Fruit fly (Drosophila melanogaster) whole organism, embryonic: ENCODE results near the gene Ir25a.

Experiments used
- Aef1 ChIP-seq: fragments of 200-800 bp; sonication (Bioruptor generic); IDR thresholded peaks from 3 replicates; pipeline ENCODE4 v1.3.6; 2022; ENCODE audit warnings: missing biosample characterization, missing genetic modification characterization
- CG10431 ChIP-seq: fragments of 200-800 bp; sonication (Bioruptor generic); optimal IDR thresholded peaks from 3 replicates; lab custom pipeline; 2018; ENCODE audit warnings: missing biosample characterization, mild to moderate bottlenecking, missing genetic modification characterization
- CG10979 ChIP-seq: fragments of 200-800 bp; sonication (Bioruptor generic); optimal IDR thresholded peaks from 2 replicates; lab custom pipeline; 2018; ENCODE audit warnings: missing biosample characterization, mild to moderate bottlenecking, missing genetic modification characterization, moderate library complexity
- CG12071 ChIP-seq: fragments of 200-800 bp; sonication (Bioruptor generic); optimal IDR thresholded peaks from 3 replicates; lab custom pipeline; 2018; ENCODE audit warnings: missing biosample characterization, mild to moderate bottlenecking, missing genetic modification characterization
- CG12104 ChIP-seq: fragments of 200-800 bp; sonication (Bioruptor generic); optimal IDR thresholded peaks from 3 replicates; lab custom pipeline; 2016; ENCODE audit warnings: missing biosample characterization, missing genetic modification characterization
- CG12219 ChIP-seq: fragments of 200-800 bp; sonication (Bioruptor generic); optimal IDR thresholded peaks from 3 replicates; lab custom pipeline; 2018; ENCODE audit warnings: missing biosample characterization, mild to moderate bottlenecking, missing genetic modification characterization
- CG1233 ChIP-seq: fragments of 200-800 bp; sonication (Bioruptor generic); optimal IDR thresholded peaks from 4 replicates; lab custom pipeline; 2018; ENCODE audit warnings: missing biosample characterization, mild to moderate bottlenecking, missing genetic modification characterization
- CG12659 ChIP-seq: fragments of 200-800 bp; sonication (Bioruptor generic); optimal IDR thresholded peaks from 3 replicates; lab custom pipeline; 2017; ENCODE audit warnings: mild to moderate bottlenecking, missing biosample characterization, missing genetic modification reagents, missing genetic modification characterization
- CG1792 ChIP-seq: fragments of 200-800 bp; sonication (Bioruptor generic); optimal IDR thresholded peaks from 2 replicates; lab custom pipeline; 2016; ENCODE audit warnings: missing biosample characterization, missing genetic modification characterization
- CG2199 ChIP-seq: fragments of 200-800 bp; sonication (Bioruptor generic); IDR thresholded peaks from 3 replicates; pipeline ENCODE4 v1.3.6; 2022; ENCODE audit warnings: missing biosample characterization, missing genetic modification characterization
- CG2889 ChIP-seq: fragments of 200-800 bp; sonication (Bioruptor generic); IDR thresholded peaks from 3 replicates; pipeline ENCODE4 v1.3.6; 2022; ENCODE audit warnings: missing biosample characterization, missing genetic modification characterization
- CG31224 ChIP-seq: fragments of 200-800 bp; sonication (Bioruptor generic); IDR thresholded peaks from 2 replicates; pipeline ENCODE4 v1.3.6; 2022; ENCODE audit warnings: missing biosample characterization, missing genetic modification characterization
- CG3838 ChIP-seq: fragments of 200-800 bp; sonication (Bioruptor generic); optimal IDR thresholded peaks from 3 replicates; lab custom pipeline; 2016; ENCODE audit warnings: missing biosample characterization, missing genetic modification characterization
- CG3995 ChIP-seq: fragments of 200-800 bp; sonication (Bioruptor generic); optimal IDR thresholded peaks from 3 replicates; lab custom pipeline; 2016; ENCODE audit warnings: missing biosample characterization, missing genetic modification characterization
- CG4282 ChIP-seq: fragments of 200-800 bp; sonication (Bioruptor generic); optimal IDR thresholded peaks from 2 replicates; lab custom pipeline; 2016; ENCODE audit warnings: missing biosample characterization, missing genetic modification characterization
- CG4404 ChIP-seq: fragments of 200-800 bp; sonication (Bioruptor generic); IDR thresholded peaks from 2 replicates; pipeline ENCODE4 v1.3.6; 2022; ENCODE audit warnings: missing biosample characterization, missing genetic modification characterization
- CG6854 ChIP-seq: fragments of 200-800 bp; sonication (Bioruptor generic); optimal IDR thresholded peaks from 3 replicates; lab custom pipeline; 2017; ENCODE audit warnings: missing biosample characterization, mild to moderate bottlenecking, missing genetic modification characterization
- CG7357 ChIP-seq: fragments of 200-800 bp; sonication (Bioruptor generic); IDR thresholded peaks from 3 replicates; pipeline ENCODE4 v1.3.6; 2022; ENCODE audit warnings: missing biosample characterization, missing genetic modification characterization
- CG9215 ChIP-seq: fragments of 200-800 bp; sonication (Bioruptor generic); IDR thresholded peaks from 2 replicates; pipeline ENCODE4 v1.3.6; 2022; ENCODE audit warnings: missing biosample characterization, missing genetic modification characterization
- Deaf1 ChIP-seq: fragments of 200-800 bp; optimal IDR thresholded peaks from 3 replicates; lab custom pipeline; 2019; ENCODE audit warnings: missing biosample characterization, mild to moderate bottlenecking, missing genetic modification characterization, moderate library complexity
- E2f1 ChIP-seq: fragments of 200-800 bp; sonication (Bioruptor generic); IDR thresholded peaks from 2 replicates; pipeline ENCODE4 v1.3.6; 2022; ENCODE audit warnings: missing biosample characterization, missing genetic modification characterization
- Gug ChIP-seq: fragments of 200-800 bp; sonication (Bioruptor generic); IDR thresholded peaks from 4 replicates; pipeline ENCODE4 v1.3.6; 2022; ENCODE audit warnings: missing biosample characterization, missing genetic modification characterization
- HLH4C ChIP-seq: fragments of 200-800 bp; sonication (Bioruptor generic); IDR thresholded peaks from 3 replicates; pipeline ENCODE4 v1.3.6; 2022; ENCODE audit warnings: missing biosample characterization, missing genetic modification characterization; ENCODE audit not compliant: partially characterized antibody
- Hmr ChIP-seq: fragments of 200-800 bp; sonication (Bioruptor generic); optimal IDR thresholded peaks from 3 replicates; lab custom pipeline; 2017; ENCODE audit warnings: mild to moderate bottlenecking, missing biosample characterization, missing genetic modification reagents, missing genetic modification characterization
- Kr ChIP-seq: fragments of 200-800 bp; sonication (Bioruptor generic); optimal IDR thresholded peaks from 2 replicates; lab custom pipeline; 2017; ENCODE audit warnings: missing biosample characterization, mild to moderate bottlenecking, missing genetic modification characterization
- Mrtf ChIP-seq: fragments of 200-800 bp; sonication (Bioruptor generic); IDR thresholded peaks from 3 replicates; pipeline ENCODE4 v1.3.6; 2022; ENCODE audit warnings: missing biosample characterization, missing genetic modification characterization
- NC2β ChIP-seq: fragments of 200-800 bp; sonication (Bioruptor generic); optimal IDR thresholded peaks from 2 replicates; lab custom pipeline; 2016; ENCODE audit warnings: missing biosample characterization, missing genetic modification characterization
- Oaz ChIP-seq: fragments of 200-800 bp; sonication (Bioruptor generic); IDR thresholded peaks from 2 replicates; pipeline ENCODE4 v1.3.6; 2022; ENCODE audit warnings: missing biosample characterization, missing genetic modification characterization
- Pdp1 ChIP-seq, 2 experiments: fragments of 200-800 bp; sonication (Bioruptor generic); optimal IDR thresholded peaks; 3 replicates each; lab custom pipeline; 2016; ENCODE audit warnings: missing biosample characterization in 2 of 2, missing genetic modification characterization in 2 of 2, mild to moderate bottlenecking in 1 of 2, moderate library complexity in 1 of 2
- Ravus ChIP-seq: fragments of 200-800 bp; sonication (Bioruptor generic); IDR thresholded peaks from 2 replicates; pipeline ENCODE4 v1.3.6; 2022; ENCODE audit warnings: missing biosample characterization, missing genetic modification characterization
- Six4 ChIP-seq: fragments of 200-800 bp; sonication (Bioruptor generic); optimal IDR thresholded peaks from 2 replicates; lab custom pipeline; 2016; ENCODE audit warnings: missing biosample characterization, missing genetic modification characterization
- Sry-β ChIP-seq: fragments of 200-800 bp; sonication (Bioruptor generic); optimal IDR thresholded peaks from 2 replicates; lab custom pipeline; 2018; ENCODE audit warnings: missing biosample characterization, mild to moderate bottlenecking, missing genetic modification characterization, moderate library complexity
- Ssrp ChIP-seq: fragments of 200-800 bp; sonication (Bioruptor generic); optimal IDR thresholded peaks from 2 replicates; lab custom pipeline; 2018; ENCODE audit warnings: missing biosample characterization, mild to moderate bottlenecking, missing genetic modification characterization, moderate library complexity
- Trl ChIP-seq, 3 experiments: fragments of >200 bp in 2 of 3; fragments of 200-800 bp in 1 of 3; sonication (Bioruptor generic) in 1 of 3; optimal IDR thresholded peaks; 2 replicates in 1 of 3; 3 replicates in 2 of 3; lab custom pipeline; 2016 to 2017; ENCODE audit warnings: missing biosample characterization in 1 of 3, missing genetic modification characterization in 1 of 3
- Xrp1 ChIP-seq: fragments of 200-800 bp; sonication (Bioruptor generic); IDR thresholded peaks from 2 replicates; pipeline ENCODE4 v1.3.6; 2022; ENCODE audit warnings: missing biosample characterization, missing genetic modification characterization
- ash1 ChIP-seq: fragments of 200-800 bp; sonication (Bioruptor generic); optimal IDR thresholded peaks from 2 replicates; lab custom pipeline; 2018; ENCODE audit warnings: missing biosample characterization, mild to moderate bottlenecking, missing genetic modification characterization
- az2 ChIP-seq: fragments of 200-800 bp; sonication (Bioruptor generic); optimal IDR thresholded peaks from 3 replicates; lab custom pipeline; 2016; ENCODE audit warnings: missing biosample characterization, missing genetic modification characterization
- cad ChIP-seq: fragments of >200 bp; optimal IDR thresholded peaks from 2 replicates; lab custom pipeline; 2017; ENCODE audit warnings: missing biosample characterization, missing genetic modification characterization
- dimm ChIP-seq: fragments of 200-800 bp; sonication (Bioruptor generic); IDR thresholded peaks from 2 replicates; pipeline ENCODE4 v1.3.6; 2022; ENCODE audit warnings: missing biosample characterization, missing genetic modification characterization
- inv ChIP-seq: fragments of 200-800 bp; sonication (Bioruptor generic); IDR thresholded peaks from 2 replicates; pipeline ENCODE4 v1.3.6; 2022; ENCODE audit warnings: missing biosample characterization, missing genetic modification characterization; ENCODE audit not compliant: partially characterized antibody
- lilli ChIP-seq: fragments of 200-800 bp; sonication (Bioruptor generic); optimal IDR thresholded peaks from 3 replicates; lab custom pipeline; 2016; ENCODE audit warnings: missing biosample characterization, missing genetic modification characterization
- onecut ChIP-seq: fragments of 200-800 bp; sonication (Bioruptor generic); IDR thresholded peaks from 2 replicates; pipeline ENCODE4 v1.3.6; 2022; ENCODE audit warnings: missing biosample characterization, missing genetic modification characterization
- org-1 ChIP-seq: fragments of 200-800 bp; sonication (Bioruptor generic); optimal IDR thresholded peaks from 2 replicates; lab custom pipeline; 2017; ENCODE audit warnings: missing biosample characterization, missing genetic modification characterization
- otp ChIP-seq: fragments of 200-800 bp; sonication (Bioruptor generic); IDR thresholded peaks from 3 replicates; pipeline ENCODE4, ENCODE4 v1.3.6; 2022; ENCODE audit warnings: missing biosample characterization, missing genetic modification characterization
- ro ChIP-seq: fragments of 200-800 bp; sonication (Bioruptor generic); IDR thresholded peaks from 2 replicates; pipeline ENCODE4 v1.3.6; 2022; ENCODE audit warnings: missing biosample characterization, missing genetic modification characterization
- row ChIP-seq: fragments of 200-800 bp; sonication (Bioruptor generic); IDR thresholded peaks from 3 replicates; pipeline ENCODE4 v1.3.6; 2022; ENCODE audit warnings: missing biosample characterization, missing genetic modification characterization
- sug ChIP-seq: fragments of 200-800 bp; optimal IDR thresholded peaks from 2 replicates; lab custom pipeline; 2019; ENCODE audit warnings: missing biosample characterization, mild to moderate bottlenecking, missing genetic modification characterization, moderate library complexity
- tin ChIP-seq: fragments of 200-800 bp; sonication (Bioruptor generic); optimal IDR thresholded peaks from 3 replicates; lab custom pipeline; 2016; ENCODE audit warnings: missing biosample characterization, missing genetic modification characterization
- vvl ChIP-seq: fragments of 200-800 bp; sonication (Bioruptor generic); IDR thresholded peaks from 2 replicates; pipeline ENCODE4 v1.3.6; 2022; ENCODE audit warnings: missing biosample characterization, missing genetic modification characterization
- zen ChIP-seq: fragments of 200-800 bp; sonication (Bioruptor generic); optimal IDR thresholded peaks from 3 replicates; lab custom pipeline; 2018; ENCODE audit warnings: missing biosample characterization, mild to moderate bottlenecking, missing genetic modification characterization, moderate library complexity
- zfh1 ChIP-seq: fragments of 200-800 bp; sonication (Bioruptor generic); IDR thresholded peaks from 3 replicates; pipeline ENCODE4 v1.3.6; 2022; ENCODE audit warnings: missing biosample characterization, missing genetic modification characterization

The Ir25a gene

dm6 chr2L:4837772-4838397 lies 2.8 kb upstream of the Ir25a start, which contains the start of the genes tank and CG12194 (continued):
- peak; percentile 99 for TF ChIP-seq CG12659 (GFP tag; lab: Kevin White, UChicago)
- peak; percentile 99 for TF ChIP-seq Six4 (GFP tag; lab: Kevin White, UChicago)
- peak; percentile 100 for TF ChIP-seq CG2199 (GFP tag; lab: Robert Waterston, UW)
- peak; percentile 99 for TF ChIP-seq Mrtf (GFP tag; lab: Robert Waterston, UW)
- peak; percentile 96 for TF ChIP-seq CG7357
- peak; percentile 37 for TF ChIP-seq Kr (GFP tag; lab: Kevin White, UChicago)
- TF ChIP-seq Xrp1 (GFP tag; lab: Robert Waterston, UW), result peak; percentile 100
- TF ChIP-seq CG10431, result peak; percentile 79
- peak; percentile 96 for TF ChIP-seq onecut (GFP tag; lab: Robert Waterston, UW)
- peak; percentile 99 for TF ChIP-seq row (GFP tag; lab: Robert Waterston, UW)
- peak; percentile 99 for TF ChIP-seq tin (GFP tag; lab: Kevin White, UChicago)
- peak; percentile 98 to 99 for TF ChIP-seq Pdp1 (GFP tag; optimal IDR thresholded peaks at IDR 0.05; lab: Kevin White, UChicago)
- peak; percentile 99 for TF ChIP-seq CG4404 (GFP tag; lab: Robert Waterston, UW)
- TF ChIP-seq zen (tag; lab: Kevin White, UChicago), result peak; percentile 98
- peak; percentile 73 for TF ChIP-seq HLH4C (GFP tag; lab: Robert Waterston, UW)
- peak; percentile 97 for TF ChIP-seq CG3838 (GFP tag; lab: Kevin White, UChicago)
- TF ChIP-seq CG12104, result peak; percentile 94
- peak; percentile 97 for TF ChIP-seq CG1792
- peak; percentile 99 for TF ChIP-seq org-1
- TF ChIP-seq CG2889 (GFP tag; lab: Robert Waterston, UW), result peak; percentile 99
- peak; percentile 99 for TF ChIP-seq CG10979 (tag; lab: Kevin White, UChicago)
- peak; percentile 98 for TF ChIP-seq CG4282 (GFP tag; lab: Kevin White, UChicago)
- no peak for TF ChIP-seq Trl (optimal IDR thresholded peaks at IDR 0.05; lab: Kevin White, UChicago)
- TF ChIP-seq Trl (GFP tag; optimal IDR thresholded peaks at IDR 0.05; lab: Kevin White, UChicago), result peak; percentile 99
- TF ChIP-seq dimm (GFP tag; lab: Robert Waterston, UW), result peak; percentile 98
- peak; percentile 99 for TF ChIP-seq otp (GFP tag; lab: Robert Waterston, UW)
- TF ChIP-seq Oaz, result peak; percentile 98
- peak; percentile 94 for TF ChIP-seq ash1 (GFP tag; lab: Kevin White, UChicago)
- peak; percentile 97 for TF ChIP-seq CG9215
- peak; percentile 72 for TF ChIP-seq inv (GFP tag; lab: Robert Waterston, UW)
- peak; percentile 72 for TF ChIP-seq CG3995
- TF ChIP-seq E2f1 (GFP tag; lab: Robert Waterston, UW), result peak; percentile 99
- peak; percentile 97 for TF ChIP-seq CG6854 (GFP tag; lab: Kevin White, UChicago)
- TF ChIP-seq CG12071 (GFP tag; lab: Kevin White, UChicago), result peak; percentile 99
- TF ChIP-seq Ssrp (tag; lab: Kevin White, UChicago), result peak; percentile 99
- peak; percentile 99 for TF ChIP-seq CG1233 (GFP tag; lab: Kevin White, UChicago)
- TF ChIP-seq cad (GFP tag; lab: Kevin White, UChicago), result no peak
- peak; percentile 98 for TF ChIP-seq Ravus (GFP tag; lab: Robert Waterston, UW)
- peak; percentile 99 for TF ChIP-seq Aef1 (GFP tag; lab: Robert Waterston, UW)
- TF ChIP-seq CG12219 (GFP tag; lab: Kevin White, UChicago), result peak; percentile 99
- peak; percentile 87 for TF ChIP-seq sug
- TF ChIP-seq Sry-β (GFP tag; lab: Kevin White, UChicago), result peak; percentile 87
- peak; percentile 87 for TF ChIP-seq Deaf1 (tag; lab: Kevin White, UChicago)
- peak; percentile 100 for TF ChIP-seq zfh1
- peak; percentile 99 for TF ChIP-seq lilli (GFP tag; lab: Kevin White, UChicago)
- TF ChIP-seq az2 (GFP tag; lab: Kevin White, UChicago), result peak; percentile 100
- peak; percentile 97 for TF ChIP-seq CG31224 (GFP tag; lab: Robert Waterston, UW)
- peak; percentile 99 for TF ChIP-seq Hmr
- peak; percentile 100 for TF ChIP-seq vvl (GFP tag; lab: Robert Waterston, UW)
- peak; percentile 100 for TF ChIP-seq Gug
- TF ChIP-seq NC2β (GFP tag; lab: Kevin White, UChicago), result peak; percentile 99
- peak; percentile 98 for TF ChIP-seq ro (GFP tag; lab: Robert Waterston, UW)
